Worm (Caenorhabditis elegans) whole organism, mixed stage, embryonic: ENCODE results near the gene F54D8.10.

Source experiments
- hlh-1 ChIP-seq: fragments of 150-350 bp; optimal IDR thresholded peaks from 2 replicates; lab custom pipeline; 2014; ENCODE audit warnings: missing biosample characterization, missing genetic modification reagents, missing genetic modification characterization
- lsy-2 ChIP-seq: fragments of 150-350 bp; optimal IDR thresholded peaks from 2 replicates; lab custom pipeline; 2014; ENCODE audit warnings: missing biosample characterization, missing genetic modification characterization
- mab-5 ChIP-seq: fragments of 150-350 bp; optimal IDR thresholded peaks from 2 replicates; lab custom pipeline; 2014; ENCODE audit warnings: missing biosample characterization, missing genetic modification characterization
- nhr-237 ChIP-seq: fragments of 150-350 bp; optimal IDR thresholded peaks from 2 replicates; lab custom pipeline; 2014; ENCODE audit warnings: missing biosample characterization, missing genetic modification characterization
- snpc-4 ChIP-seq: fragments of 150-350 bp; optimal IDR thresholded peaks from 2 replicates; lab custom pipeline; 2014; ENCODE audit warnings: missing biosample characterization, missing genetic modification characterization

ce11 chrIII:5119063-5119462 lies 24.5 kb downstream of the F54D8.10 start:
- TF ChIP-seq hlh-1 (no peak), snpc-4 (tag; lab: Kevin White, UChicago) (no peak), mab-5 (tag; lab: Kevin White, UChicago) (no peak), lsy-2 (tag; lab: Kevin White, UChicago) (no peak), nhr-237 (tag; lab: Kevin White, UChicago) (no peak)
